Fruit fly (Drosophila melanogaster) whole organism, embryonic: ENCODE measurements around the gene CG6230.

ENCODE experiments used
- Atf6 ChIP-seq: fragments of 200-800 bp; sonication (Bioruptor generic); IDR thresholded peaks from 2 replicates; pipeline ENCODE4 v1.3.6; 2022; ENCODE audit warnings: missing biosample characterization, missing genetic modification characterization
- Bdp1 ChIP-seq: fragments of 200-800 bp; sonication (Bioruptor generic); optimal IDR thresholded peaks from 3 replicates; lab custom pipeline; 2016; ENCODE audit warnings: missing biosample characterization, missing genetic modification characterization
- CG10274 ChIP-seq: fragments of 200-800 bp; sonication (Bioruptor generic); optimal IDR thresholded peaks from 3 replicates; lab custom pipeline; 2017; ENCODE audit warnings: missing biosample characterization, mild to moderate bottlenecking, missing genetic modification characterization
- CG10321 ChIP-seq: fragments of 200-800 bp; sonication (Bioruptor generic); IDR thresholded peaks from 2 replicates; pipeline ENCODE4 v1.3.6; 2022; ENCODE audit warnings: missing biosample characterization, missing genetic modification characterization
- CG11093 ChIP-seq: fragments of 200-800 bp; sonication (Bioruptor generic); IDR thresholded peaks from 3 replicates; pipeline ENCODE4 v1.3.6; 2022; ENCODE audit warnings: missing biosample characterization, missing genetic modification characterization
- CG11247 ChIP-seq: fragments of 200-800 bp; sonication (Bioruptor generic); IDR thresholded peaks from 2 replicates; pipeline ENCODE4 v1.3.6; 2022; ENCODE audit warnings: missing biosample characterization, missing genetic modification characterization
- CG12942 ChIP-seq: fragments of 200-800 bp; sonication (Bioruptor generic); optimal IDR thresholded peaks from 3 replicates; lab custom pipeline; 2016; ENCODE audit warnings: missing biosample characterization, missing genetic modification characterization
- CG15073 ChIP-seq: fragments of 200-800 bp; sonication (Bioruptor generic); optimal IDR thresholded peaks from 2 replicates; lab custom pipeline; 2016; ENCODE audit warnings: missing biosample characterization, missing genetic modification characterization
- CG1603 ChIP-seq: fragments of 200-800 bp; sonication (Bioruptor generic); optimal IDR thresholded peaks from 2 replicates; lab custom pipeline; 2019; ENCODE audit warnings: missing biosample characterization, mild to moderate bottlenecking, missing genetic modification characterization, moderate library complexity
- CG17829 ChIP-seq: fragments of 200-800 bp; optimal IDR thresholded peaks from 2 replicates; lab custom pipeline; 2019; ENCODE audit warnings: missing biosample characterization, mild to moderate bottlenecking, missing genetic modification characterization, moderate library complexity
- CG2120 ChIP-seq: fragments of 200-800 bp; sonication (Bioruptor generic); optimal IDR thresholded peaks from 3 replicates; lab custom pipeline; 2016; ENCODE audit warnings: missing biosample characterization, missing genetic modification characterization
- CG31388 ChIP-seq: fragments of 200-800 bp; sonication (Bioruptor generic); optimal IDR thresholded peaks from 2 replicates; lab custom pipeline; 2016; ENCODE audit warnings: missing biosample characterization, missing genetic modification characterization
- CG33213 ChIP-seq: fragments of 200-800 bp; sonication (Bioruptor generic); optimal IDR thresholded peaks from 3 replicates; lab custom pipeline; 2016; ENCODE audit warnings: missing biosample characterization, missing genetic modification characterization
- CG34376 ChIP-seq: fragments of 200-800 bp; sonication (Bioruptor generic); optimal IDR thresholded peaks from 2 replicates; lab custom pipeline; 2018; ENCODE audit warnings: missing biosample characterization, mild to moderate bottlenecking, missing genetic modification characterization
- CG3726 ChIP-seq: fragments of 200-800 bp; sonication (Bioruptor generic); IDR thresholded peaks from 3 replicates; pipeline ENCODE4, ENCODE4 v1.3.6; 2022; ENCODE audit warnings: missing biosample characterization, missing genetic modification characterization
- CG3847 ChIP-seq: fragments of 200-800 bp; sonication (Bioruptor generic); IDR thresholded peaks from 2 replicates; pipeline ENCODE4 v1.3.6; 2022; ENCODE audit warnings: missing biosample characterization, missing genetic modification characterization
- CG4854 ChIP-seq: fragments of 200-800 bp; sonication (Bioruptor generic); optimal IDR thresholded peaks from 2 replicates; lab custom pipeline; 2016; ENCODE audit warnings: missing biosample characterization, missing genetic modification characterization, inconsistent platforms
- CG5180 ChIP-seq: fragments of 200-800 bp; sonication (Bioruptor generic); optimal IDR thresholded peaks from 3 replicates; lab custom pipeline; 2017; ENCODE audit warnings: missing biosample characterization, missing genetic modification characterization, mild to moderate bottlenecking, moderate library complexity, missing genetic modification reagents
- CG6683 ChIP-seq: fragments of 200-800 bp; sonication (Bioruptor generic); optimal IDR thresholded peaks from 2 replicates; lab custom pipeline; 2017; ENCODE audit warnings: missing biosample characterization, mild to moderate bottlenecking, missing genetic modification characterization, missing genetic modification reagents
- CG8388 ChIP-seq: fragments of 200-800 bp; sonication (Bioruptor generic); optimal IDR thresholded peaks from 2 replicates; lab custom pipeline; 2019; ENCODE audit warnings: missing biosample characterization, mild to moderate bottlenecking, missing genetic modification characterization, moderate library complexity
- CG9876 ChIP-seq: fragments of 200-800 bp; sonication (Bioruptor generic); optimal IDR thresholded peaks from 2 replicates; lab custom pipeline; 2016; ENCODE audit warnings: missing biosample characterization, missing genetic modification characterization
- Camta ChIP-seq: fragments of 200-800 bp; sonication (Bioruptor generic); optimal IDR thresholded peaks from 2 replicates; lab custom pipeline; 2016; ENCODE audit warnings: missing biosample characterization, missing genetic modification characterization
- Dfd ChIP-seq, 2 experiments: fragments of >200 bp; optimal IDR thresholded peaks; 2 replicates each; lab custom pipeline; 2017; ENCODE audit warnings: missing biosample characterization in 2 of 2, missing genetic modification characterization in 2 of 2
- Dip3 ChIP-seq: fragments of 200-800 bp; sonication (Bioruptor generic); optimal IDR thresholded peaks from 3 replicates; lab custom pipeline; 2016; ENCODE audit warnings: missing biosample characterization, missing genetic modification characterization
- Fer3 ChIP-seq: fragments of 200-800 bp; sonication (Bioruptor generic); optimal IDR thresholded peaks from 2 replicates; lab custom pipeline; 2018; ENCODE audit warnings: missing biosample characterization, mild to moderate bottlenecking, missing genetic modification characterization, moderate library complexity
- HLH54F ChIP-seq: fragments of 200-800 bp; sonication (Bioruptor generic); optimal IDR thresholded peaks from 3 replicates; lab custom pipeline; 2016; ENCODE audit warnings: missing biosample characterization, missing genetic modification characterization
- Hmr ChIP-seq: fragments of 200-800 bp; sonication (Bioruptor generic); optimal IDR thresholded peaks from 3 replicates; lab custom pipeline; 2017; ENCODE audit warnings: mild to moderate bottlenecking, missing biosample characterization, missing genetic modification reagents, missing genetic modification characterization
- Lhr ChIP-seq: fragments of 200-800 bp; sonication (Bioruptor generic); optimal IDR thresholded peaks from 3 replicates; lab custom pipeline; 2017; ENCODE audit warnings: mild to moderate bottlenecking, missing biosample characterization, missing genetic modification reagents, missing genetic modification characterization
- Mad ChIP-seq: fragments of 200-800 bp; sonication (Bioruptor generic); optimal IDR thresholded peaks from 2 replicates; lab custom pipeline; 2016; ENCODE audit warnings: missing biosample characterization, missing genetic modification characterization
- Med ChIP-seq: fragments of 200-800 bp; sonication (Bioruptor generic); peaks from one replicate; lab custom pipeline; 2016; ENCODE audit warnings: missing biosample characterization, missing genetic modification characterization, mild to moderate bottlenecking, inconsistent platforms, moderate library complexity
- Pdp1 ChIP-seq, 2 experiments: fragments of 200-800 bp; sonication (Bioruptor generic); optimal IDR thresholded peaks; 3 replicates each; lab custom pipeline; 2016; ENCODE audit warnings: missing biosample characterization in 2 of 2, missing genetic modification characterization in 2 of 2, mild to moderate bottlenecking in 1 of 2, moderate library complexity in 1 of 2
- Poxn ChIP-seq: fragments of 200-800 bp; sonication (Bioruptor generic); IDR thresholded peaks from 2 replicates; pipeline ENCODE4 v1.3.6; 2022; ENCODE audit warnings: missing biosample characterization, missing genetic modification characterization
- Stat92E ChIP-seq, 3 experiments: fragments of >200 bp in 2 of 3; fragments of 200-800 bp in 1 of 3; sonication (Bioruptor generic) in 1 of 3; optimal IDR thresholded peaks; 2 replicates each; lab custom pipeline; 2017 to 2019; ENCODE audit warnings: missing biosample characterization in 3 of 3, missing genetic modification characterization in 3 of 3, mild to moderate bottlenecking in 1 of 3, moderate library complexity in 1 of 3
- TFAM ChIP-seq: fragments of 200-800 bp; sonication (Bioruptor generic); optimal IDR thresholded peaks from 2 replicates; lab custom pipeline; 2017; ENCODE audit warnings: missing biosample characterization, missing genetic modification characterization, inconsistent platforms
- dan ChIP-seq: fragments of 200-800 bp; sonication (Bioruptor generic); IDR thresholded peaks from 2 replicates; pipeline ENCODE4 v1.3.6; 2022; ENCODE audit warnings: missing biosample characterization, missing genetic modification characterization
- dm ChIP-seq: fragments of 200-800 bp; sonication (Bioruptor generic); optimal IDR thresholded peaks from 3 replicates; lab custom pipeline; 2016; ENCODE audit warnings: missing biosample characterization, missing genetic modification characterization
- gt ChIP-seq: fragments of 200-800 bp; sonication (Bioruptor generic); IDR thresholded peaks from 2 replicates; pipeline ENCODE4 v1.3.6; 2022; ENCODE audit warnings: missing biosample characterization, missing genetic modification characterization
- her ChIP-seq: fragments of 200-800 bp; sonication (Bioruptor generic); optimal IDR thresholded peaks from 2 replicates; lab custom pipeline; 2016; ENCODE audit warnings: missing biosample characterization, missing genetic modification characterization
- kni ChIP-seq: fragments of 200-800 bp; sonication (Bioruptor generic); optimal IDR thresholded peaks from 3 replicates; lab custom pipeline; 2017; ENCODE audit warnings: mild to moderate bottlenecking, missing biosample characterization, missing genetic modification reagents, missing genetic modification characterization
- lmd ChIP-seq: fragments of 200-800 bp; sonication (Bioruptor generic); IDR thresholded peaks from 2 replicates; pipeline ENCODE4 v1.3.6; 2022; ENCODE audit warnings: missing biosample characterization, missing genetic modification characterization
- pfk ChIP-seq: fragments of 200-800 bp; sonication (Bioruptor generic); optimal IDR thresholded peaks from 2 replicates; lab custom pipeline; 2018; ENCODE audit warnings: missing biosample characterization, mild to moderate bottlenecking, missing genetic modification characterization, moderate library complexity
- prd ChIP-seq, 3 experiments: fragments of >200 bp in 2 of 3; fragments of 200-800 bp in 1 of 3; sonication (Bioruptor generic) in 1 of 3; optimal IDR thresholded peaks in 2 of 3; IDR thresholded peaks in 1 of 3; 2 replicates in 2 of 3; 3 replicates in 1 of 3; pipeline versions ENCODE4 v1.3.6 to Lab custom; 2017 to 2022; ENCODE audit warnings: missing biosample characterization in 1 of 3, missing genetic modification characterization in 1 of 3
- sim ChIP-seq: fragments of 200-800 bp; sonication (Bioruptor generic); IDR thresholded peaks from 2 replicates; pipeline ENCODE4 v1.3.6; 2022; ENCODE audit warnings: missing biosample characterization, missing genetic modification characterization
- so ChIP-seq: fragments of 200-800 bp; sonication (Bioruptor generic); IDR thresholded peaks from 3 replicates; pipeline ENCODE4 v1.3.6; 2022; ENCODE audit warnings: missing biosample characterization, missing genetic modification characterization
- stwl ChIP-seq: fragments of 200-800 bp; sonication (Bioruptor generic); optimal IDR thresholded peaks from 3 replicates; lab custom pipeline; 2018; ENCODE audit warnings: missing biosample characterization, mild to moderate bottlenecking, missing genetic modification characterization, moderate library complexity
- trem ChIP-seq: fragments of 200-800 bp; optimal IDR thresholded peaks from 3 replicates; lab custom pipeline; 2019; ENCODE audit warnings: missing biosample characterization, mild to moderate bottlenecking, missing genetic modification characterization, moderate library complexity

The CG6230 gene

dm6 chr2L:11106562-11106962 lies 13.6 kb downstream of the CG6230 start, which contains the start of gene Reps (continued):
- peak; percentile 97 for TF ChIP-seq CG4854 (GFP tag; lab: Kevin White, UChicago)
- peak; percentile 95 for TF ChIP-seq stwl (tag; lab: Kevin White, UChicago)
- TF ChIP-seq Bdp1 (GFP tag; lab: Kevin White, UChicago): peak; percentile 93
- peak; percentile 99 for TF ChIP-seq CG12942 (GFP tag; lab: Kevin White, UChicago)
- peak; percentile 97 for TF ChIP-seq CG33213 (GFP tag; lab: Kevin White, UChicago)
- peak; percentile 96 for TF ChIP-seq Lhr (GFP tag; lab: Kevin White, UChicago)
- TF ChIP-seq CG34376 (GFP tag; lab: Kevin White, UChicago): peak; percentile 98
- peak; percentile 98 for TF ChIP-seq HLH54F (GFP tag; lab: Kevin White, UChicago)
- peak; percentile 99 for TF ChIP-seq Fer3
- peak; percentile 98 to 99 for TF ChIP-seq Pdp1 (GFP tag; optimal IDR thresholded peaks at IDR 0.05; lab: Kevin White, UChicago)
- TF ChIP-seq her: peak; percentile 88
- peak; percentile 98 for TF ChIP-seq CG3726 (GFP tag; lab: Robert Waterston, UW)
- peak; percentile 95 for TF ChIP-seq CG6683 (GFP tag; lab: Kevin White, UChicago)
- peak; percentile 99 for TF ChIP-seq CG11093 (GFP tag; lab: Robert Waterston, UW)
- peak; percentile 83 for TF ChIP-seq CG10321 (GFP tag; lab: Robert Waterston, UW)
- TF ChIP-seq CG5180 (GFP tag; lab: Kevin White, UChicago): peak; percentile 89
- peak; percentile 98 for TF ChIP-seq dan (GFP tag; lab: Robert Waterston, UW)
- peak; percentile 92 for TF ChIP-seq CG10274 (GFP tag; lab: Kevin White, UChicago)
- TF ChIP-seq trem (tag; lab: Kevin White, UChicago): peak; percentile 97
- TF ChIP-seq Dfd (GFP tag; optimal IDR thresholded peaks at IDR 0.05; lab: Kevin White, UChicago): no peak
- TF ChIP-seq CG31388 (GFP tag; lab: Kevin White, UChicago): peak; percentile 97
- peak; percentile 95 for TF ChIP-seq dm (GFP tag; lab: Kevin White, UChicago)
- peak; percentile 99 for TF ChIP-seq CG17829 (tag; lab: Kevin White, UChicago)
- peak; percentile 98 for TF ChIP-seq gt (GFP tag; lab: Robert Waterston, UW)
- TF ChIP-seq Poxn (GFP tag; lab: Robert Waterston, UW): peak; percentile 95
- TF ChIP-seq Dip3 (GFP tag; lab: Kevin White, UChicago): peak; percentile 98
- peak; percentile 99 for TF ChIP-seq CG11247
- peak in 1 of 3 experiments; percentile 93 for TF ChIP-seq Stat92E (GFP tag; optimal IDR thresholded peaks at IDR 0.05; lab: Kevin White, UChicago)
- TF ChIP-seq lmd (GFP tag; lab: Robert Waterston, UW): peak; percentile 99
- TF ChIP-seq Hmr: peak; percentile 98
- peak; percentile 98 for TF ChIP-seq Atf6 (GFP tag; lab: Robert Waterston, UW)
- peak; percentile 98 for TF ChIP-seq Mad (GFP tag; lab: Kevin White, UChicago)
- no peak for TF ChIP-seq kni (GFP tag; lab: Kevin White, UChicago)
- peak; percentile 99 for TF ChIP-seq so (GFP tag; lab: Robert Waterston, UW)
- peak; percentile 98 for TF ChIP-seq Camta (GFP tag; lab: Kevin White, UChicago)
- peak; percentile 96 for TF ChIP-seq CG9876
- TF ChIP-seq CG3847: peak; percentile 99
- TF ChIP-seq sim: peak; percentile 98
- peak; percentile 98 for TF ChIP-seq CG1603 (tag; lab: Kevin White, UChicago)
- TF ChIP-seq, all 482 proteins: peak for 456

- TF ChIP-seq CG8388: no peak
- TF ChIP-seq TFAM (GFP tag; lab: Kevin White, UChicago): no peak
- TF ChIP-seq CG15073 (GFP tag; lab: Kevin White, UChicago): no peak
- TF ChIP-seq CG2120 (GFP tag; lab: Kevin White, UChicago): no peak
- TF ChIP-seq Med (GFP tag; lab: Kevin White, UChicago): peak; percentile 61
- TF ChIP-seq prd (optimal IDR thresholded peaks at IDR 0.05; lab: Kevin White, UChicago): peak in 1 of 2 experiments; percentile 12
- TF ChIP-seq prd (GFP tag; IDR thresholded peaks at IDR 0.05; lab: Robert Waterston, UW): no peak
- no peak for TF ChIP-seq pfk
Measured at dm6 chr2L:11105320-11105719, 14.8 kb downstream of the CG6230 start.
